Worm (Caenorhabditis elegans): ENCODE measurements around the gene tat-6.

ce11 chrV:3113751-3114150 is 15.2 kb upstream of the tat-6 start, which contains the start of gene Y73C8C.8:
- no peak for TF ChIP-seq fos-1 (tag; optimal IDR thresholded peaks at IDR 0.05)
- TF ChIP-seq ama-1 (optimal IDR thresholded peaks at IDR 0.05) = no peak
- no peak for TF ChIP-seq D1046.2 (GFP tag; IDR thresholded peaks at IDR 0.05)
- TF ChIP-seq ceh-28 (tag; optimal IDR thresholded peaks at IDR 0.05) = no peak
- no peak for TF ChIP-seq aha-1 (tag)
- TF ChIP-seq unc-39 (tag; optimal IDR thresholded peaks at IDR 0.05) = no peak

Measured in whole organism, L4 larva.